Fruit fly (Drosophila melanogaster) whole organism, adult: ENCODE measurements around the gene woc.

Source experiments
- CG11617 ChIP-seq: fragments of 200-800 bp; sonication (Bioruptor generic); optimal IDR thresholded peaks from 2 replicates; lab custom pipeline; 2017; ENCODE audit warnings: mild to moderate bottlenecking, missing biosample characterization, missing genetic modification reagents, missing genetic modification characterization
- CG12768 ChIP-seq: fragments of 200-800 bp; sonication (Bioruptor generic); optimal IDR thresholded peaks from 2 replicates; lab custom pipeline; 2017; ENCODE audit warnings: missing biosample characterization, missing genetic modification characterization, mild to moderate bottlenecking, moderate library complexity, missing genetic modification reagents
- CG14711 ChIP-seq: fragments of 200-800 bp; sonication (Bioruptor generic); optimal IDR thresholded peaks from 2 replicates; lab custom pipeline; 2018; ENCODE audit warnings: missing biosample characterization, mild to moderate bottlenecking, missing genetic modification characterization, moderate library complexity
- CG1620 ChIP-seq: fragments of 200-800 bp; sonication (Bioruptor generic); optimal IDR thresholded peaks from 2 replicates; lab custom pipeline; 2016; ENCODE audit warnings: missing biosample characterization, missing genetic modification characterization
- CG33017 ChIP-seq: fragments of 200-800 bp; sonication (Bioruptor generic); optimal IDR thresholded peaks from 2 replicates; lab custom pipeline; 2018; ENCODE audit warnings: missing biosample characterization, mild to moderate bottlenecking, missing genetic modification characterization, moderate library complexity
- CG5204 ChIP-seq: fragments of 200-800 bp; sonication (Bioruptor generic); optimal IDR thresholded peaks from 2 replicates; lab custom pipeline; 2016; ENCODE audit warnings: missing biosample characterization, missing genetic modification characterization
- CG7045 ChIP-seq: fragments of 200-800 bp; sonication (Bioruptor generic); optimal IDR thresholded peaks from 2 replicates; lab custom pipeline; 2017; ENCODE audit warnings: missing biosample characterization, mild to moderate bottlenecking, missing genetic modification characterization
- CG7101 ChIP-seq: fragments of 200-800 bp; sonication (Bioruptor generic); optimal IDR thresholded peaks from 2 replicates; lab custom pipeline; 2018; ENCODE audit warnings: missing biosample characterization, mild to moderate bottlenecking, missing genetic modification characterization, moderate library complexity
- Clk ChIP-seq: fragments of 200-800 bp; sonication (Bioruptor generic); optimal IDR thresholded peaks from 2 replicates; lab custom pipeline; 2017; ENCODE audit warnings: missing biosample characterization, missing genetic modification characterization
- Crg-1 ChIP-seq: fragments of 200-800 bp; sonication (Bioruptor generic); optimal IDR thresholded peaks from 2 replicates; lab custom pipeline; 2016; ENCODE audit warnings: missing biosample characterization, missing genetic modification characterization
- Hr96 ChIP-seq: fragments of 200-800 bp; sonication (Bioruptor generic); optimal IDR thresholded peaks from 2 replicates; lab custom pipeline; 2016; ENCODE audit warnings: missing biosample characterization, missing genetic modification characterization
- Mnt ChIP-seq: fragments of 200-800 bp; sonication (Bioruptor generic); optimal IDR thresholded peaks from 2 replicates; lab custom pipeline; 2016; ENCODE audit warnings: missing biosample characterization, mild to moderate bottlenecking, missing genetic modification characterization
- bab1 ChIP-seq: fragments of 200-800 bp; sonication (Bioruptor generic); optimal IDR thresholded peaks from 3 replicates; lab custom pipeline; 2019; ENCODE audit warnings: missing biosample characterization, mild to moderate bottlenecking, missing genetic modification characterization, moderate library complexity
- cic ChIP-seq: fragments of 200-800 bp; sonication (Bioruptor generic); optimal IDR thresholded peaks from 2 replicates; lab custom pipeline; 2017; ENCODE audit warnings: missing biosample characterization, mild to moderate bottlenecking, missing genetic modification characterization, moderate library complexity
- cnc ChIP-seq, 2 experiments: fragments of >200 bp; optimal IDR thresholded peaks; 2 replicates each; lab custom pipeline; 2017
- kay ChIP-seq: fragments of 200-800 bp; sonication (Bioruptor generic); peaks from one replicate; lab custom pipeline; 2016; ENCODE audit warnings: missing biosample characterization, missing genetic modification characterization, borderline replicate concordance
- ovo ChIP-seq: fragments of 200-800 bp; sonication (Bioruptor generic); optimal IDR thresholded peaks from 2 replicates; lab custom pipeline; 2016; ENCODE audit warnings: missing biosample characterization, missing genetic modification characterization
- pad ChIP-seq: fragments of 200-800 bp; sonication (Bioruptor generic); optimal IDR thresholded peaks from 3 replicates; lab custom pipeline; 2017; ENCODE audit warnings: missing biosample characterization, missing genetic modification characterization, mild to moderate bottlenecking, moderate library complexity, missing genetic modification reagents
- tj ChIP-seq: fragments of 200-800 bp; sonication (Bioruptor generic); optimal IDR thresholded peaks from 3 replicates; lab custom pipeline; 2017; ENCODE audit warnings: missing biosample characterization, mild to moderate bottlenecking, missing genetic modification characterization, moderate library complexity
- toe ChIP-seq: fragments of 200-800 bp; sonication (Bioruptor generic); optimal IDR thresholded peaks from 2 replicates; lab custom pipeline; 2016; ENCODE audit warnings: missing biosample characterization, missing genetic modification characterization

The woc gene

DNA sequence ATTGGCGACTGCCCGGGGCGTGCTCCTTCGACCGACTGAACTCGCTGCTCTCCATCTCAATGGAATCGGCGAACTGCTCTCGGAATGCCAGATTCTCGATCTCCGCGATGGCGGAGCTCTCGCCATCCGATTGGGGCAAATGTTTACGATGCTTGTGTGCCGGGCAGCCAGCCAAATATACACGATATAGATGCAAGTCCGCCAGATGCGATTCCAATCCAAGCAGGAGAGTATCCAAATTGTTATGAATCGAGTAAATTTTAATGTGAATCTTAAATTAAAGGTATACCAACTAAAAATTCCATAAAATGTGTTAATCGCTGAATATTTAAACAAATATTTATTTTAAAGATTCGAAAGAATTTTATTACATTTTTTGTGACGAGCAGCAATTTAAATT is 16.0 kb downstream of the woc start, which contains the start of gene CG5984:
Gene CG5984, minus strand, starts transcription at position 101 of the 400 bp plus-strand sequence.
- no peak for TF ChIP-seq CG1620 (GFP tag; lab: Kevin White, UChicago)
- no peak for TF ChIP-seq cic
- TF ChIP-seq Mnt: no peak
- no peak for TF ChIP-seq CG14711
- no peak for TF ChIP-seq Clk (GFP tag; lab: Kevin White, UChicago)
- TF ChIP-seq CG12768 (GFP tag; lab: Kevin White, UChicago): no peak
- TF ChIP-seq CG33017 (tag; lab: Kevin White, UChicago): no peak
- no peak for TF ChIP-seq CG7101 (tag; lab: Kevin White, UChicago)
- no peak for TF ChIP-seq ovo (GFP tag; lab: Kevin White, UChicago)

DNA sequence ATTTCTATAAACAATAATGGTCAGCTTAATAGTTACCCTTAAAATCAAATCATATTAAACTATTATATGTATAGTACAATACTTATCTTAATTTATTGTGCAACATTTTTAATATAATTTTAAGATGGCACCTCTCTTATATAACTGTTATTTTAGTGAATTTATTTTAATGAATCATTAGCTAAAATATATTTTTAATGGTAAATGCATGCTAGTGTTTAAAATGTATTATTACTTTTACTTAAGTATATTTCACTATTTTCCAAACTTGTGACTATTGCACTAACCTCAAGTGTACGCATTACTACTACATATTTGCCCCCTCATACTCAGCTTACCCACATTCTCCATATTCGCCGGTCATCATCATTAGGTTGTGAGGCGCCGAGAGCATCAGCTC is 17.6 kb downstream of the woc start:
- TF ChIP-seq CG7045 (GFP tag; lab: Kevin White, UChicago) (peak; percentile 54), tj (GFP tag; lab: Kevin White, UChicago) (peak; percentile 25), CG12768 (GFP tag; lab: Kevin White, UChicago) (peak; percentile 15), toe (GFP tag; lab: Kevin White, UChicago) (peak; percentile 7), Crg-1 (GFP tag; lab: Kevin White, UChicago) (no peak), bab1 (GFP tag; lab: Kevin White, UChicago) (peak; percentile 72), Clk (GFP tag; lab: Kevin White, UChicago) (no peak), Mnt (no peak), CG7101 (tag; lab: Kevin White, UChicago) (peak; percentile 72), CG1620 (GFP tag; lab: Kevin White, UChicago) (no peak), CG11617 (GFP tag; lab: Kevin White, UChicago) (peak; percentile 26), Hr96 (no peak), CG33017 (tag; lab: Kevin White, UChicago) (peak; percentile 82), ovo (GFP tag; lab: Kevin White, UChicago) (no peak), CG14711 (peak; percentile 80), pad (GFP tag; lab: Kevin White, UChicago) (no peak)

DNA sequence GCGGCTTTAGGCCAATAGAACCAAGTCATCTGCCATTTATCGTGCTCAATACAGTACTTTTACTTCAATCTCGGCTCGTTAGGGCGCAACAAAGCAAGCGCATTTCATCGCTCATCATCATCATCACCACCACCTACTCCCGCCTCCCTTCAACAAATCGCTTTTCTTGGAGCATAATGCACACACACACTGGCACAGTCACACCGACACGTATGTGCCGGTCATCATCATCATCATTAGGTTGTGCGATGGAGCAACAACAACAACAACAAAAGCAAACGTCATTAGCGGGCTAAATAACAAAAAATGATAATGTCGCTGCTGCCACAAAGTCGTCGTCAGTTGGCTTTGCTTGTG is 18.5 kb downstream of the woc start:
- no peak for TF ChIP-seq Mnt
- peak in 1 of 2 experiments; percentile 50 for TF ChIP-seq cnc (optimal IDR thresholded peaks at IDR 0.05; lab: Kevin White, UChicago)
- TF ChIP-seq tj (GFP tag; lab: Kevin White, UChicago): peak; percentile 4

DNA sequence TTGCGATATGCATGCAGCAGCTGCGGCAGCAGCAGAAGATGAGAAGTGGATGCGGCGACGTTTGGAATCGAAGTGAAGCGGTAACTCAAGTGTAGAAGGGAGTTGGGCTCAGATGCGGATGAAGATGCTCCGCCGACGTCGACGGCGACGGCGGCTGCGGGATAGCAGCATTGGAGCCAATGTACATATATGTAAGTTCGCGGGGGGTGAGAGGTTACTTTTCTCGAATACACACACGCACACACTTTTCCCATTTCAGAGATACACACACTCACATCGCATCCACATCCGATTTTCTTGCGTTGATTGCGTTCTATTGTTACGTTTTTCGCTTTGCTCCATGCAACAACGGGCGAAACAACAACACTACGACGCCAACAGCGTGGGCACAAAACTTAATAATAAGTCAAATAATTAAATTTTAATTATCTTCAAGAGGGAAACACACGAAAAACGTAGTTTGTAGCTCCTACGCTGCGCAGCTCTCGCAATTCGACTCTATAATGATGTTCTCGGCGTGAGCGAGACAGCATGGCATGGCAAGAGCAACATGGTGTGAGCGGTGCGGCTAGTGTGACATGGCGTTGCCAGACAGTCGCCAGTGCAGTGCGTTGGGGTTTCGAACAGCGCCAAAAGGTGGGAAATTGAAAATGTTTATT is 19.0 kb downstream of the woc start, which contains the start of gene CG18766:
Gene CG18766, minus strand, starts transcription at position 508 of the 659 bp plus-strand sequence.
- TF ChIP-seq tj (GFP tag; lab: Kevin White, UChicago) (no peak), cnc (optimal IDR thresholded peaks at IDR 0.05; lab: Kevin White, UChicago) (no peak), CG33017 (tag; lab: Kevin White, UChicago) (no peak), CG1620 (GFP tag; lab: Kevin White, UChicago) (peak; percentile 36), pad (GFP tag; lab: Kevin White, UChicago) (peak; percentile 30), CG14711 (no peak), Clk (GFP tag; lab: Kevin White, UChicago) (no peak), ovo (GFP tag; lab: Kevin White, UChicago) (peak; percentile 57), CG7101 (tag; lab: Kevin White, UChicago) (no peak), cic (peak; percentile 60), CG7045 (GFP tag; lab: Kevin White, UChicago) (no peak), CG12768 (GFP tag; lab: Kevin White, UChicago) (peak; percentile 30), CG5204 (no peak), Mnt (peak; percentile 35), Hr96 (peak; percentile 31), bab1 (GFP tag; lab: Kevin White, UChicago) (no peak), Crg-1 (GFP tag; lab: Kevin White, UChicago) (no peak), kay (GFP tag; lab: Kevin White, UChicago) (no peak), CG11617 (GFP tag; lab: Kevin White, UChicago) (no peak), toe (GFP tag; lab: Kevin White, UChicago) (no peak)

DNA sequence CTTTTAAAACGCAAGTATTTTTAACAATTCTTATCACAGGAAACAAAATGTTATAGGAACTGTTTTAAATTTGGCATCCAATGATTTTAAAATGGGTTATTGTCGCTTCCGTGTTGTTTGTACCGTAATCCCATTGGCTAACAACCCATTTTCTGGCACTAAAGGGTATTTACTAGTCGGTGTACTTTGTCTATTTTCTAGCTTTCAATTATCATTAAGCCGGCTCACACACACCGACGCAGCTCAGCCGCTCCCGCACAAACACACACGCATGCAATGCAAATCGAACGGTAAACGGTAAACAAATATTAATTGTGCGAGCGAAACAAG is 19.5 kb downstream of the woc start:
- TF ChIP-seq CG7101 (tag; lab: Kevin White, UChicago): no peak
- no peak for TF ChIP-seq tj (GFP tag; lab: Kevin White, UChicago)
- no peak for TF ChIP-seq CG1620 (GFP tag; lab: Kevin White, UChicago)
- no peak for TF ChIP-seq CG7045 (GFP tag; lab: Kevin White, UChicago)
- no peak for TF ChIP-seq CG12768 (GFP tag; lab: Kevin White, UChicago)
- TF ChIP-seq toe (GFP tag; lab: Kevin White, UChicago): no peak
- TF ChIP-seq Mnt: no peak
- TF ChIP-seq CG33017 (tag; lab: Kevin White, UChicago): no peak
- TF ChIP-seq ovo (GFP tag; lab: Kevin White, UChicago): peak; percentile 91
- TF ChIP-seq bab1 (GFP tag; lab: Kevin White, UChicago): no peak
- TF ChIP-seq pad (GFP tag; lab: Kevin White, UChicago): peak; percentile 18

DNA sequence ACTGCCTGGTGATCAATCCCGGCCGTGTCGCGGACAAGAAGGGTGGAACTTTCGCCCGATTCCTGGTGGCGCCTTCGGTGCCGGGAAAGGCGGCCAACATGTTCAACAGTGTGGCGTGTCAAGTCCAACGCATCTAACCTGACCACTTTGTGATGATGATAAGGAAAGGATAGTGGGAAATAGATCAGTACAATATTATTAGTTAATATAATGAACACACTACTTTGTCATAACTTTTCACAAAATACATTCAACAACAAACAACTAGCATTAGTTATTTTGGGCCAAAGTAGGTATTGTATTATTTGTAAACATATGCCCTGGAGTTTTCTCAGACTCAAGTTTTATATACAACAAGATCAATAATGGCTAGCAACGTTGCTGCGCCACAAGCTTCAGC is 22.9 kb downstream of the woc start, which contains the start of gene CG17991:
Gene CG17991, plus strand, starts transcription at position 301 of the 400 bp plus-strand sequence.
- no peak for TF ChIP-seq pad (GFP tag; lab: Kevin White, UChicago)
- no peak for TF ChIP-seq cic
- TF ChIP-seq CG12768 (GFP tag; lab: Kevin White, UChicago): no peak
- no peak for TF ChIP-seq CG33017 (tag; lab: Kevin White, UChicago)
